Worm (Caenorhabditis elegans) whole organism, early embryonic: ENCODE results near the gene F46C5.10.

Source experiments
- B0310.2 ChIP-seq: sonication (generic microtip); optimal IDR thresholded peaks from 2 replicates; lab custom pipeline; 2016; ENCODE audit warnings: mild to moderate bottlenecking, missing genetic modification characterization, missing compliant biosample characterization
- F13C5.2 ChIP-seq: sonication (generic microtip); optimal IDR thresholded peaks from 2 replicates; lab custom pipeline; 2017; ENCODE audit warnings: mild to moderate bottlenecking, missing genetic modification characterization, inconsistent platforms, missing compliant biosample characterization
- ama-1 ChIP-seq: fragments of 150-350 bp; optimal IDR thresholded peaks from 2 replicates; lab custom pipeline; 2014
- ceh-13 ChIP-seq: fragments of 200-800 bp; sonication (Bioruptor generic); optimal IDR thresholded peaks from 2 replicates; lab custom pipeline; 2018; ENCODE audit warnings: mild to moderate bottlenecking, missing genetic modification characterization, missing compliant biosample characterization
- ets-7 ChIP-seq: sonication (generic microtip); optimal IDR thresholded peaks from 2 replicates; lab custom pipeline; 2016; ENCODE audit warnings: missing genotype, missing genetic modification characterization, missing compliant biosample characterization
- flt-1 ChIP-seq: fragments of 200-800 bp; sonication (Bioruptor generic); IDR thresholded peaks from 2 replicates; pipeline ENCODE4 v1.3.6; 2022; ENCODE audit warnings: missing genetic modification characterization, missing compliant biosample characterization
- pes-1 ChIP-seq: fragments of 200-800 bp; sonication (Bioruptor generic); IDR thresholded peaks from 2 replicates; pipeline ENCODE4 v1.3.6; 2022; ENCODE audit warnings: missing genetic modification reagents, missing genetic modification characterization, missing compliant biosample characterization
- tbx-37 ChIP-seq: fragments of 200-800 bp; sonication (Bioruptor generic); conservative IDR thresholded peaks from 2 replicates; pipeline ENCODE4 v1.3.6; 2022; ENCODE audit warnings: missing genetic modification reagents, missing genetic modification characterization, missing compliant biosample characterization
- tra-4 ChIP-seq: sonication (generic microtip); optimal IDR thresholded peaks from 2 replicates; lab custom pipeline; 2017; ENCODE audit warnings: missing genetic modification characterization, missing compliant biosample characterization

ce11 chrII:8783451-8783967, 35.3 kb downstream of the F46C5.10 start, which contains the start of gene sgn-1:
- TF ChIP-seq ceh-13 (GFP tag; lab: Kevin White, UChicago) (no peak), ama-1 (lab: Kevin White, UChicago) (no peak), B0310.2 (no peak), flt-1 (GFP tag; lab: Robert Waterston, UW) (no peak), F13C5.2 (tag; lab: Kevin White, UChicago) (no peak), ets-7 (tag; lab: Kevin White, UChicago) (no peak), tbx-37 (GFP tag; lab: Robert Waterston, UW) (no peak), pes-1 (no peak), tra-4 (tag; lab: Kevin White, UChicago) (no peak)
